Worm (Caenorhabditis elegans) whole organism, young adult: ENCODE data around the gene C26B2.2.

Experiments
- B0336.3 ChIP-seq: fragments of 200-800 bp; sonication (Bioruptor generic); IDR thresholded peaks from 2 replicates; pipeline ENCODE4 v1.3.6; 2022; ENCODE audit warnings: missing genetic modification characterization, missing compliant biosample characterization
- madf-8 ChIP-seq: fragments of 200-800 bp; sonication (Bioruptor generic); conservative IDR thresholded peaks from 2 replicates; pipeline ENCODE4 v1.3.6; 2022; ENCODE audit warnings: missing genetic modification reagents, missing genetic modification characterization, missing compliant biosample characterization

ce11 chrIV:7987083-7987482 lies 34.8 kb downstream of the C26B2.2 start, which contains the start of gene mec-17:
- TF ChIP-seq B0336.3 (GFP tag; lab: Robert Waterston, UW) (no peak), madf-8 (GFP tag; lab: Robert Waterston, UW) (no peak)
